Fruit fly (Drosophila melanogaster): ENCODE data around the gene CG12643.
A peak's percentile ranks its signal among the peaks of the same experiment; 100 is the strongest.

CG12643 gene

DNA sequence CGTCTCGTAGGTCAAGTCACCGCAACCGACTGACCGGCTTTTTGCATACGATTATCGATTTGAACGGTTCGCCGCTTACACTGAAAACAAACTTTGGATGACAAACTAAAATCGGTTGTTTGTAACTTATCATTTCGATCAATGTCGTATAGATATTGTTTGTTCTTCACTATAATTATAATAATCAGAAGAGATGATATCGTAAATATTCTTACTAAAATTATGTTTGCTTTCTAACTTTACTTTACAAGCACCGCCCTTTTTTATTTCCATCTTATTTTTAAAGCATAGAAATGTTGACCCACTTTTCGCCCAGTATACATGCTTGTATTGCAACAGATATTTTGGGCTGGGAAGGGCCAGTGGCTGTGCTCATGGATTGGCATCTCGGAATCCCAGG is 32.0 kb downstream of the CG12643 start, which contains the start of gene CG2961:
Gene CG2961 (minus strand): TSS at position 16 of the 400 bp plus-strand sequence.
- TF ChIP-seq toe (GFP tag; optimal IDR thresholded peaks at IDR 0.05), result no peak
- no peak for TF ChIP-seq Mnt (GFP tag; optimal IDR thresholded peaks at IDR 0.05)
- no peak for TF ChIP-seq CG14711 (tag; optimal IDR thresholded peaks at IDR 0.05)
- no peak for TF ChIP-seq CG7101 (tag; optimal IDR thresholded peaks at IDR 0.05)
- TF ChIP-seq Crg-1 (GFP tag; optimal IDR thresholded peaks at IDR 0.05), result no peak
- TF ChIP-seq Clk (GFP tag; optimal IDR thresholded peaks at IDR 0.05), result no peak
- TF ChIP-seq CG7045 (GFP tag; optimal IDR thresholded peaks at IDR 0.05), result no peak
- no peak for TF ChIP-seq tj (GFP tag; optimal IDR thresholded peaks at IDR 0.05)
- no peak for TF ChIP-seq cic (GFP tag; optimal IDR thresholded peaks at IDR 0.05)
- TF ChIP-seq ovo (GFP tag; optimal IDR thresholded peaks at IDR 0.05), result no peak
- no peak for TF ChIP-seq CG33017 (tag; optimal IDR thresholded peaks at IDR 0.05)
- no peak for TF ChIP-seq bab1 (GFP tag; optimal IDR thresholded peaks at IDR 0.05)
- no peak for TF ChIP-seq Hr96 (GFP tag; optimal IDR thresholded peaks at IDR 0.05)
- TF ChIP-seq CG12768 (GFP tag; optimal IDR thresholded peaks at IDR 0.05), result no peak
- TF ChIP-seq pad (GFP tag; optimal IDR thresholded peaks at IDR 0.05), result no peak
- TF ChIP-seq CG11617 (GFP tag; optimal IDR thresholded peaks at IDR 0.05), result no peak
- no peak for TF ChIP-seq CG1620 (GFP tag; optimal IDR thresholded peaks at IDR 0.05)
- TF ChIP-seq kay (GFP tag; ENCODE audit: borderline replicate concordance), result no peak
- no peak for TF ChIP-seq cnc (optimal IDR thresholded peaks at IDR 0.05)
- TF ChIP-seq CG5204 (GFP tag; optimal IDR thresholded peaks at IDR 0.05), result no peak

DNA sequence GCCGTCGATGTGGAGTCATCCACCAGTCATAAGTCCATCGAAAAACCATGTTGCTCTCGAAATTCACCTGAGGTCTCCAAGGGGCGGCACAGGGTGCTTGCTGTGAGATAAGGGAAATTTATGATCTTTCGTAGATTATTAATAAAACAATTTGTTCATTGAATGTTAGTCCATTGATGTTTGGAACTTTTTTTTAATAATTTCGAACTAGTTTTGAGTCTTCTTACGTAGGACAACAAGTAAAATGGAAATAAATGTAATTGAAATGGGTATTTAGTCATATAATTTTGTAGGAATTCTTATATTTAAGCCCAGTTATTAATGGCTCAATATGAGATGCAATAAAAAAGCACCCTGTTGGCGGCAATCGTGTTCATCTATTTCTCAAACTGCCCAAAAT is 32.6 kb downstream of the CG12643 start:
- no peak for TF ChIP-seq Mnt (GFP tag; optimal IDR thresholded peaks at IDR 0.05)
- TF ChIP-seq toe (GFP tag; optimal IDR thresholded peaks at IDR 0.05), result no peak
- TF ChIP-seq CG33017 (tag; optimal IDR thresholded peaks at IDR 0.05), result no peak
- TF ChIP-seq cic (GFP tag; optimal IDR thresholded peaks at IDR 0.05), result no peak
- TF ChIP-seq cnc (optimal IDR thresholded peaks at IDR 0.05), result no peak

DNA sequence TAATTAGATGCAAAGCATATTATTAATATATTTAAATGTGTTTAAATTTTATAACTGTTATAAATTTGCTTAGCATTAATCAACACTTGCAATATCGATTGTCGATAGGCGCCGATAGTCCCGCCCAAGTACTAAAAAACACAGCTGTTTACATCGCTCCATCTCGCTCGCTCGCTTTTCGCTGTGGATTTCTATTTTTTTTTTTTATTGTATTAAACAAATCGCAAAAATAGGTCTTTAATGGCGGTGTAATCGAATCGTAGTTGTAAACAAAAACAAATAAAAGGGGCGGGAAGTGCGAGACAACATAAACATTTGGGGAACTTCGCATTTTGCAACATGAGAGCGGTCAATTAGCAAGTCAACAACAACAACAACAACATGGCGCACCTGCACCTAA is 45.1 kb downstream of the CG12643 start, which contains the start of gene CG34408:
Gene CG34408 (plus strand): TSS at position 156 of the 400 bp plus-strand sequence.
- TF ChIP-seq Crg-1 (GFP tag; optimal IDR thresholded peaks at IDR 0.05) (no peak), pad (GFP tag; optimal IDR thresholded peaks at IDR 0.05) (peak; percentile 22), Mnt (GFP tag; optimal IDR thresholded peaks at IDR 0.05) (peak; percentile 0), CG12768 (GFP tag; optimal IDR thresholded peaks at IDR 0.05) (no peak), kay (GFP tag; ENCODE audit: borderline replicate concordance) (no peak), CG33017 (tag; optimal IDR thresholded peaks at IDR 0.05) (no peak), CG7101 (tag; optimal IDR thresholded peaks at IDR 0.05) (peak; percentile 22), cic (GFP tag; optimal IDR thresholded peaks at IDR 0.05) (no peak), Clk (GFP tag; optimal IDR thresholded peaks at IDR 0.05) (no peak), CG11617 (GFP tag; optimal IDR thresholded peaks at IDR 0.05) (peak; percentile 1), toe (GFP tag; optimal IDR thresholded peaks at IDR 0.05) (no peak), ovo (GFP tag; optimal IDR thresholded peaks at IDR 0.05) (no peak), cnc (optimal IDR thresholded peaks at IDR 0.05) (no peak), CG14711 (tag; optimal IDR thresholded peaks at IDR 0.05) (peak; percentile 16), Hr96 (GFP tag; optimal IDR thresholded peaks at IDR 0.05) (no peak), CG1620 (GFP tag; optimal IDR thresholded peaks at IDR 0.05) (no peak), CG5204 (GFP tag; optimal IDR thresholded peaks at IDR 0.05) (no peak), CG7045 (GFP tag; optimal IDR thresholded peaks at IDR 0.05) (no peak), tj (GFP tag; optimal IDR thresholded peaks at IDR 0.05) (peak; percentile 6), bab1 (GFP tag; optimal IDR thresholded peaks at IDR 0.05) (peak; percentile 15)

DNA sequence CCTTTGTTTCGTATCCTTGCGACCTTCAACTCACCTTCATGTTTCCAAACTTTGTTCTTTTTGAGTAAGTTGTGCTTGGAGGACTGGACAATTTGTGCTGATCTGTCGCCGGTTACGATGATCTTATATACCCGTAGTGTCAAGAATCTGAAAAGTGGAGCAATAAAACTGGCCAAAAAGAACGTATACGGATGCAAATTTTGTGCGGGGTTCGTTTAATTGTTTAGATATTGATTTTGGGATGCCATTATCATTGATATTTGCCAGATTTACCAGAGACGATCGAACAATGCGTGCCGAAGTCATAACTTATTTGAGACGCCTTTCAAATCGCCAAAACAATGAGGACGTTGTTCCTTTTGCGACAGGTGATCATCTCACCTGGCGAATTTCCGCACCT is 46.0 kb downstream of the CG12643 start, which contains the start of gene CG15308:
Gene CG15308 (minus strand): TSS at position 101 of the 400 bp plus-strand sequence.
- no peak for TF ChIP-seq tj (GFP tag; optimal IDR thresholded peaks at IDR 0.05)
- TF ChIP-seq CG1620 (GFP tag; optimal IDR thresholded peaks at IDR 0.05), result no peak
- TF ChIP-seq Hr96 (GFP tag; optimal IDR thresholded peaks at IDR 0.05), result no peak
- no peak for TF ChIP-seq toe (GFP tag; optimal IDR thresholded peaks at IDR 0.05)
- TF ChIP-seq CG33017 (tag; optimal IDR thresholded peaks at IDR 0.05), result no peak
- TF ChIP-seq ovo (GFP tag; optimal IDR thresholded peaks at IDR 0.05), result no peak
- TF ChIP-seq CG5204 (GFP tag; optimal IDR thresholded peaks at IDR 0.05), result no peak
- no peak for TF ChIP-seq cic (GFP tag; optimal IDR thresholded peaks at IDR 0.05)
- TF ChIP-seq CG7101 (tag; optimal IDR thresholded peaks at IDR 0.05), result no peak
- TF ChIP-seq Mnt (GFP tag; optimal IDR thresholded peaks at IDR 0.05), result no peak
- no peak for TF ChIP-seq kay (GFP tag; ENCODE audit: borderline replicate concordance)
- TF ChIP-seq pad (GFP tag; optimal IDR thresholded peaks at IDR 0.05), result no peak
- no peak for TF ChIP-seq cnc (optimal IDR thresholded peaks at IDR 0.05)
- TF ChIP-seq Crg-1 (GFP tag; optimal IDR thresholded peaks at IDR 0.05), result no peak
- no peak for TF ChIP-seq CG12768 (GFP tag; optimal IDR thresholded peaks at IDR 0.05)

DNA sequence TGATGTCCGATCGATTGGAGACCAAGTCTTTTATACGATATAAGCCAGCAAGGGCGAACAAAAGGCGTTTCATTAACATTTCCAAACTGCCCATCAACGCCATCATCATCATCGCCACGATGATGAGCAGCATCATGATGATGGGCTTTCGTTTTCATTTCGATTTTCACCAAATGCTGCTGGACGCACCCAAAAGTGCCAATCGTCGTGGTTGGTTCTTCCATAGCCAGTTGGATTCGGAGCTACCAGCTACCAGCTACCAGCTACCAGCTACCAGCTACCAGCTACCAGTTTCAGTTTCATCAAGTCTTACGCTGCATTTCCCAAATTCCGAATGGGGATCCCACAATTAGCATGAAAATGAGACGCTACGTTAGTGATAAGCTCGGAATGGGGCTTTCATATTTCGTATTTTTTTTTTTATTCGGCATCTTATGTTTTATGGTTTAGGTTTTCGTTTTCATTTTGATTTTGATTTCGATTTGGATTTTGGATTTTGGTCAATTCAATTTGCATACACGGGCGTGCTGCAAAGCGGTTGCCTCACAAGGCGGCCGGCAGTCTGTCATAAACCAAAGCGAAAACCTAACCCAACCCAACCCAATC is 48.3 kb downstream of the CG12643 start, which contains the start of gene CG2962:
Gene CG2962 (minus strand): TSS at position 9 of the 606 bp plus-strand sequence.
- no peak for TF ChIP-seq tj (GFP tag; optimal IDR thresholded peaks at IDR 0.05)
- no peak for TF ChIP-seq kay (GFP tag; ENCODE audit: borderline replicate concordance)
- no peak for TF ChIP-seq CG33017 (tag; optimal IDR thresholded peaks at IDR 0.05)
- TF ChIP-seq ovo (GFP tag; optimal IDR thresholded peaks at IDR 0.05), result no peak
- TF ChIP-seq Clk (GFP tag; optimal IDR thresholded peaks at IDR 0.05), result no peak
- TF ChIP-seq CG7101 (tag; optimal IDR thresholded peaks at IDR 0.05), result no peak
- TF ChIP-seq cnc (optimal IDR thresholded peaks at IDR 0.05), result no peak
- TF ChIP-seq Hr96 (GFP tag; optimal IDR thresholded peaks at IDR 0.05), result no peak

Data from whole organism, adult.